Worm (Caenorhabditis elegans) whole organism, L2 larva: ENCODE results near the gene mnr-1.
A peak's percentile ranks its signal among the peaks of the same experiment; 100 is the strongest.

Source experiments
- C34F6.9 ChIP-seq: fragments of 150-350 bp; optimal IDR thresholded peaks from 2 replicates; lab custom pipeline; 2014; ENCODE audit warnings: missing biosample characterization, missing genetic modification characterization
- F13H6.1 ChIP-seq: sonication (generic microtip); optimal IDR thresholded peaks from 2 replicates; lab custom pipeline; 2016; ENCODE audit warnings: missing genetic modification characterization, missing compliant biosample characterization
- Y55F3AM.14 ChIP-seq: fragments of 200-800 bp; sonication (Bioruptor generic); optimal IDR thresholded peaks from 2 replicates; lab custom pipeline; 2018; ENCODE audit warnings: mild to moderate bottlenecking, missing genetic modification characterization, missing compliant biosample characterization
- ZK546.5 ChIP-seq: sonication (generic microtip); optimal IDR thresholded peaks from 2 replicates; lab custom pipeline; 2017; ENCODE audit warnings: missing biosample characterization, missing genetic modification characterization
- alr-1 ChIP-seq: fragments of 150-350 bp; optimal IDR thresholded peaks from 2 replicates; lab custom pipeline; 2014; ENCODE audit warnings: missing biosample characterization, missing genetic modification characterization
- aly-2 ChIP-seq: fragments of 150-350 bp; optimal IDR thresholded peaks from 2 replicates; lab custom pipeline; 2014; ENCODE audit warnings: missing biosample characterization, missing genetic modification characterization
- ama-1 ChIP-seq: fragments of 150-350 bp; optimal IDR thresholded peaks from 2 replicates; lab custom pipeline; 2018; ENCODE audit warnings: inconsistent platforms
- blmp-1 ChIP-seq: sonication (generic microtip); optimal IDR thresholded peaks from 2 replicates; lab custom pipeline; 2017; ENCODE audit warnings: missing genetic modification characterization, mild to moderate bottlenecking, missing compliant biosample characterization, antibody characterized with exemption, moderate library complexity; ENCODE audit not compliant: insufficient read depth
- ceh-16 ChIP-seq: fragments of 150-350 bp; optimal IDR thresholded peaks from 2 replicates; lab custom pipeline; 2014; ENCODE audit warnings: missing biosample characterization, missing genetic modification characterization
- ceh-82 ChIP-seq: fragments of 150-350 bp; optimal IDR thresholded peaks from 2 replicates; lab custom pipeline; 2014; ENCODE audit warnings: missing biosample characterization, missing genetic modification characterization
- crh-2 ChIP-seq: sonication (generic microtip); optimal IDR thresholded peaks from 2 replicates; lab custom pipeline; 2017; ENCODE audit warnings: missing biosample characterization, missing genetic modification characterization
- dmd-4 ChIP-seq: sonication (generic microtip); optimal IDR thresholded peaks from 2 replicates; lab custom pipeline; 2017; ENCODE audit warnings: missing biosample characterization, missing genetic modification characterization
- egl-27 ChIP-seq: sonication (generic microtip); optimal IDR thresholded peaks from 3 replicates; lab custom pipeline; 2017; ENCODE audit warnings: missing biosample characterization, missing genetic modification reagents, missing genetic modification characterization
- elt-3 ChIP-seq: sonication (generic microtip); optimal IDR thresholded peaks from 2 replicates; lab custom pipeline; 2017; ENCODE audit warnings: missing biosample characterization, missing genetic modification characterization
- fos-1 ChIP-seq: fragments of 150-350 bp; optimal IDR thresholded peaks from 2 replicates; lab custom pipeline; 2014; ENCODE audit warnings: missing biosample characterization, missing genetic modification characterization
- gmeb-1 ChIP-seq: fragments of 150-350 bp; optimal IDR thresholded peaks from 2 replicates; lab custom pipeline; 2014; ENCODE audit warnings: missing biosample characterization, missing genetic modification characterization
- lin-11 ChIP-seq: fragments of 150-350 bp; sonication (generic microtip); optimal IDR thresholded peaks from 2 replicates; lab custom pipeline; 2014; ENCODE audit warnings: missing biosample characterization, missing genetic modification characterization, inconsistent platforms, mixed read lengths
- lin-13 ChIP-seq: fragments of 150-350 bp; optimal IDR thresholded peaks from 2 replicates; lab custom pipeline; 2014; ENCODE audit warnings: missing biosample characterization, missing genetic modification reagents, missing genetic modification characterization
- lsy-2 ChIP-seq, 2 experiments: fragments of 150-350 bp in 1 of 2; sonication (generic microtip) in 1 of 2; optimal IDR thresholded peaks; 2 replicates each; lab custom pipeline; 2014 to 2017; ENCODE audit warnings: missing biosample characterization in 2 of 2, missing genetic modification characterization in 2 of 2
- mab-5 ChIP-seq: fragments of 150-350 bp; optimal IDR thresholded peaks from 2 replicates; lab custom pipeline; 2014; ENCODE audit warnings: missing biosample characterization, missing genetic modification characterization
- mdl-1 ChIP-seq, 2 experiments: fragments of 150-350 bp in 1 of 2; sonication (generic microtip) in 1 of 2; optimal IDR thresholded peaks; 2 replicates each; lab custom pipeline; 2017; ENCODE audit warnings: missing biosample characterization in 2 of 2, missing genetic modification characterization in 2 of 2
- nhr-10 ChIP-seq: sonication (generic microtip); optimal IDR thresholded peaks from 2 replicates; lab custom pipeline; 2017; ENCODE audit warnings: missing biosample characterization, missing genetic modification characterization
- nhr-12 ChIP-seq: fragments of 150-350 bp; optimal IDR thresholded peaks from 2 replicates; lab custom pipeline; 2014; ENCODE audit warnings: missing biosample characterization, missing genetic modification characterization
- nhr-129 ChIP-seq: fragments of 150-350 bp; optimal IDR thresholded peaks from 2 replicates; lab custom pipeline; 2014; ENCODE audit warnings: missing biosample characterization, missing genetic modification characterization
- nhr-21 ChIP-seq: fragments of 150-350 bp; optimal IDR thresholded peaks from 2 replicates; lab custom pipeline; 2014; ENCODE audit warnings: missing biosample characterization, missing genetic modification characterization
- nhr-23 ChIP-seq: fragments of 150-350 bp; optimal IDR thresholded peaks from 2 replicates; lab custom pipeline; 2014; ENCODE audit warnings: missing biosample characterization, missing genetic modification reagents, missing genetic modification characterization
- nhr-25 ChIP-seq: fragments of 150-350 bp; sonication (generic microtip); optimal IDR thresholded peaks from 3 replicates; lab custom pipeline; 2014; ENCODE audit warnings: missing biosample characterization, missing genetic modification characterization
- nhr-6 ChIP-seq: fragments of 150-350 bp; optimal IDR thresholded peaks from 2 replicates; lab custom pipeline; 2014; ENCODE audit warnings: missing biosample characterization, missing genetic modification characterization
- peb-1 ChIP-seq: fragments of 150-350 bp; optimal IDR thresholded peaks from 2 replicates; lab custom pipeline; 2014; ENCODE audit warnings: missing biosample characterization, missing genetic modification characterization
- skn-1 ChIP-seq: sonication (generic microtip); optimal IDR thresholded peaks from 2 replicates; lab custom pipeline; 2017; ENCODE audit warnings: missing biosample characterization, missing genetic modification characterization
- sma-3 ChIP-seq: sonication (generic microtip); optimal IDR thresholded peaks from 2 replicates; lab custom pipeline; 2016; ENCODE audit warnings: missing genetic modification reagents, missing genetic modification characterization, missing compliant biosample characterization
- sma-9 ChIP-seq, 2 experiments: fragments of 150-350 bp in 1 of 2; sonication (generic microtip) in 1 of 2; optimal IDR thresholded peaks; 2 replicates each; lab custom pipeline; 2014 to 2016; ENCODE audit warnings: missing genetic modification characterization in 2 of 2, mild to moderate bottlenecking in 1 of 2, missing biosample characterization in 1 of 2, missing compliant biosample characterization in 1 of 2, missing genetic modification reagents in 1 of 2, moderate library complexity in 1 of 2
- snpc-4 ChIP-seq: fragments of 150-350 bp; optimal IDR thresholded peaks from 2 replicates; lab custom pipeline; 2014; ENCODE audit warnings: missing biosample characterization, missing genetic modification characterization
- unc-39 ChIP-seq: fragments of 150-350 bp; optimal IDR thresholded peaks from 2 replicates; lab custom pipeline; 2014; ENCODE audit warnings: missing biosample characterization, missing genetic modification characterization
- unc-55 ChIP-seq: fragments of 150-350 bp; sonication (generic microtip); optimal IDR thresholded peaks from 3 replicates; lab custom pipeline; 2014; ENCODE audit warnings: missing biosample characterization, missing genetic modification reagents, missing genetic modification characterization
- unc-62 ChIP-seq: fragments of 150-350 bp; optimal IDR thresholded peaks from 2 replicates; lab custom pipeline; 2014; ENCODE audit warnings: missing biosample characterization, missing genetic modification reagents, missing genetic modification characterization
- ztf-11 ChIP-seq: sonication (generic microtip); optimal IDR thresholded peaks from 2 replicates; lab custom pipeline; 2017; ENCODE audit warnings: missing biosample characterization, missing genetic modification characterization
- ztf-4 ChIP-seq: fragments of 150-350 bp; optimal IDR thresholded peaks from 2 replicates; lab custom pipeline; 2014; ENCODE audit warnings: missing biosample characterization, missing genetic modification characterization

Gene mnr-1

ce11 chrV:20692903-20693302 lies 38.5 kb downstream of the mnr-1 start:
- TF ChIP-seq sma-3 (peak; percentile 25), ZK546.5 (tag; lab: Kevin White, UChicago) (no peak), gmeb-1 (tag; lab: Kevin White, UChicago) (no peak), nhr-12 (tag; lab: Kevin White, UChicago) (no peak), ama-1 (no peak), nhr-25 (tag; lab: Kevin White, UChicago) (peak; percentile 79), skn-1 (tag; lab: Kevin White, UChicago) (no peak), nhr-129 (peak; percentile 57), aly-2 (tag; lab: Kevin White, UChicago) (no peak), sma-9 (GFP tag; optimal IDR thresholded peaks at IDR 0.05; lab: Kevin White, UChicago) (peak; percentile 39), sma-9 (tag; optimal IDR thresholded peaks at IDR 0.05; lab: Kevin White, UChicago) (no peak), snpc-4 (tag; lab: Kevin White, UChicago) (no peak), alr-1 (tag; lab: Kevin White, UChicago) (no peak), unc-62 (GFP tag; lab: Kevin White, UChicago) (no peak), C34F6.9 (tag; lab: Kevin White, UChicago) (no peak), nhr-6 (tag; lab: Kevin White, UChicago) (no peak), crh-2 (no peak), F13H6.1 (tag; lab: Kevin White, UChicago) (no peak), peb-1 (tag; lab: Kevin White, UChicago) (no peak), mab-5 (no peak), blmp-1 (peak; percentile 54), dmd-4 (tag; lab: Kevin White, UChicago) (no peak), mdl-1 (tag; optimal IDR thresholded peaks at IDR 0.05; lab: Kevin White, UChicago) (no peak), ceh-82 (no peak), egl-27 (no peak)

- TF ChIP-seq gmeb-1 (tag; lab: Kevin White, UChicago) (peak; percentile 44), mab-5 (no peak), C34F6.9 (tag; lab: Kevin White, UChicago) (peak; percentile 6), unc-55 (GFP tag; lab: Kevin White, UChicago) (peak; percentile 18), lin-13 (GFP tag; lab: Kevin White, UChicago) (peak; percentile 45), lin-11 (peak; percentile 17), skn-1 (tag; lab: Kevin White, UChicago) (no peak), nhr-23 (tag; lab: Kevin White, UChicago) (no peak), nhr-129 (peak; percentile 39), lsy-2 (tag; optimal IDR thresholded peaks at IDR 0.05; lab: Kevin White, UChicago) (peak in 1 of 2 experiments; percentile 21), ZK546.5 (tag; lab: Kevin White, UChicago) (no peak), ceh-16 (no peak), sma-3 (peak; percentile 73), nhr-12 (tag; lab: Kevin White, UChicago) (no peak), unc-39 (no peak), nhr-10 (tag; lab: Kevin White, UChicago) (no peak), Y55F3AM.14 (GFP tag; lab: Kevin White, UChicago) (peak; percentile 18), crh-2 (peak; percentile 4), F13H6.1 (tag; lab: Kevin White, UChicago) (peak; percentile 40), nhr-21 (no peak)
These were observed 39.5 kb downstream of the mnr-1 start for ce11 chrV:20693968-20694367.

- TF ChIP-seq ceh-82 = no peak
- TF ChIP-seq ztf-4 = no peak
- TF ChIP-seq ztf-11 (tag; lab: Kevin White, UChicago) = no peak
- no peak for TF ChIP-seq elt-3
- TF ChIP-seq lin-13 (GFP tag; lab: Kevin White, UChicago) = no peak
- no peak for TF ChIP-seq egl-27
- no peak for TF ChIP-seq fos-1 (tag; lab: Kevin White, UChicago)
- TF ChIP-seq sma-9 (GFP tag; optimal IDR thresholded peaks at IDR 0.05; lab: Kevin White, UChicago) = no peak
- TF ChIP-seq sma-9 (tag; optimal IDR thresholded peaks at IDR 0.05; lab: Kevin White, UChicago) = no peak
- TF ChIP-seq, all 48 proteins: peak for 0
These were observed 43.8 kb downstream of the mnr-1 start, which contains the start of gene F53F8.7 for ce11 chrV:20698266-20698665. TSS of gene F53F8.7 (minus strand) at chrV:20698366.

ce11 chrV:20698837-20699236 lies 44.4 kb downstream of the mnr-1 start:
- peak; percentile 85 for TF ChIP-seq snpc-4 (tag; lab: Kevin White, UChicago)
